Worm (Caenorhabditis elegans) whole organism, L4/young adult: Measurements from ENCODE around the gene F08F3.4.

Experiments
- W03F9.2 ChIP-seq: fragments of 150-350 bp; optimal IDR thresholded peaks from 2 replicates; lab custom pipeline; 2014; ENCODE audit warnings: missing biosample characterization, missing genetic modification characterization
- dao-5 ChIP-seq: sonication (generic microtip); optimal IDR thresholded peaks from 2 replicates; lab custom pipeline; 2016; ENCODE audit warnings: missing genotype, missing genetic modification characterization, moderate library complexity, missing compliant biosample characterization
- him-1 ChIP-seq: sonication (generic microtip); optimal IDR thresholded peaks from 2 replicates; lab custom pipeline; 2016; ENCODE audit warnings: missing genotype, missing genetic modification reagents, missing genetic modification characterization, missing compliant biosample characterization

DNA sequence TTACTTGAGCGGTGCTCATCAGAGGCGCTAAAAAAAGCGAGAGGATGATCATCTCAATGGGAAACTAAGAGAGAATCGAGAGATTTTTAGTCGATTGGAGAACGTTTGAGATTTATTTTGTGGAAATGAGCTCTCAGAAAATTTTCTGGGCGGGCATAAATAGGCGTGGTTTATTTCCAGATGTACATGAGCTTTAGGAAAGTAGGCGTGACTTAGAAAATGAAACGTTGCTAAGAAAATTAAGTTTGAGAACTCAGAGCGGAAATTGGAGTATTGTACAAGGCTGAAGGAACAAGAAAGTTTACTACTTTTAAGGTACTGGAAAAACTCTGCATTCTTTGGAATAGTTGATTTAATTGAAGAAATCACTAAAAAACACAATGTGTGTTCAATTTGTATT lies 42.0 kb upstream of the F08F3.4 start, which contains the start of gene T09D3.9:
- TF ChIP-seq him-1 (no peak), dao-5 (tag; lab: Kevin White, UChicago) (no peak), W03F9.2 (tag; lab: Kevin White, UChicago) (no peak)
